Worm (Caenorhabditis elegans): ENCODE results near the gene Y71H2AM.29.

Y71H2AM.29 gene

ce11 chrIII:2785840-2786239, 46.7 kb upstream of the Y71H2AM.29 start, which contains the start of gene Y71H2AM.20 (continued):
- TF ChIP-seq him-1 (tag; optimal IDR thresholded peaks at IDR 0.05): no peak
- peak; percentile 98 for TF ChIP-seq athp-1 (tag; optimal IDR thresholded peaks at IDR 0.05)
- peak; percentile 79 for TF ChIP-seq C17E4.6 (GFP tag; IDR thresholded peaks at IDR 0.05)
- no peak for TF ChIP-seq nfya-2 (GFP tag; IDR thresholded peaks at IDR 0.05)
- TF ChIP-seq Y53G8AR.9 (GFP tag; conservative IDR thresholded peaks at IDR 0.05): peak; percentile 93
- peak; percentile 91 for TF ChIP-seq pbrm-1 (GFP tag; IDR thresholded peaks at IDR 0.05)
- TF ChIP-seq hlh-12 (tag; optimal IDR thresholded peaks at IDR 0.05): no peak
- TF ChIP-seq lag-1 (GFP tag; IDR thresholded peaks at IDR 0.05): no peak
- 0 out of 2 replicates have a peak, but pooled peaks have one; percentile 24 for TF ChIP-seq C06A6.2 (GFP tag; conservative IDR thresholded peaks at IDR 0.05)
- peak; percentile 79 for TF ChIP-seq madf-8 (GFP tag; conservative IDR thresholded peaks at IDR 0.05)
- TF ChIP-seq ceh-100 (GFP tag; IDR thresholded peaks at IDR 0.05): peak; percentile 70
- TF ChIP-seq tbp1 (GFP tag; optimal IDR thresholded peaks at IDR 0.05): peak; percentile 77
- no peak for TF ChIP-seq hrde-1 (tag; optimal IDR thresholded peaks at IDR 0.05; ENCODE audit: borderline replicate concordance)
- TF ChIP-seq ceh-79 (tag; optimal IDR thresholded peaks at IDR 0.05): no peak
- peak; percentile 94 for TF ChIP-seq Y95B8A.8 (GFP tag; IDR thresholded peaks at IDR 0.05)
- TF ChIP-seq bed-2 (GFP tag; IDR thresholded peaks at IDR 0.05): no peak
- TF ChIP-seq atf-7 (tag; optimal IDR thresholded peaks at IDR 0.05): peak; percentile 56
- peak; percentile 76; the same call in 1 of the 2 replicates for TF ChIP-seq hsf-1 (GFP tag; IDR thresholded peaks at IDR 0.05)
- no peak for TF ChIP-seq F57A8.1 (GFP tag; optimal IDR thresholded peaks at IDR 0.05)
- no peak for TF ChIP-seq dpff-1 (tag; optimal IDR thresholded peaks at IDR 0.05)
- peak; percentile 87 for TF ChIP-seq madf-10 (tag; optimal IDR thresholded peaks at IDR 0.05)
- no peak for TF ChIP-seq ztf-22 (GFP tag; optimal IDR thresholded peaks at IDR 0.05)
- peak; percentile 74; the same call in 1 of the 2 replicates for TF ChIP-seq Y79H2A.3 (GFP tag; conservative IDR thresholded peaks at IDR 0.05)
- no peak for TF ChIP-seq ets-4 (GFP tag; optimal IDR thresholded peaks at IDR 0.05)
- peak; percentile 89 for TF ChIP-seq ceh-91 (GFP tag; IDR thresholded peaks at IDR 0.05)
- TF ChIP-seq F23B12.7 (tag; optimal IDR thresholded peaks at IDR 0.05; ENCODE audit: insufficient read depth): peak; percentile 98
- TF ChIP-seq tbx-9 (tag; optimal IDR thresholded peaks at IDR 0.05; ENCODE audit: borderline replicate concordance): no peak
- TF ChIP-seq madf-6 (GFP tag; IDR thresholded peaks at IDR 0.05): peak; percentile 90
- no peak for TF ChIP-seq sea-2 (GFP tag; IDR thresholded peaks at IDR 0.05)
- TF ChIP-seq zim-3 (tag; optimal IDR thresholded peaks at IDR 0.05): no peak
- TF ChIP-seq mcd-1 (GFP tag; IDR thresholded peaks at IDR 0.05): peak; percentile 98
- peak; percentile 39 for TF ChIP-seq F22D6.2 (tag; optimal IDR thresholded peaks at IDR 0.05)
- no peak for TF ChIP-seq cebp-2 (GFP tag; IDR thresholded peaks at IDR 0.05)
- TF ChIP-seq snpc-1.1 (tag; optimal IDR thresholded peaks at IDR 0.05; ENCODE audit: insufficient read depth): peak; percentile 71
- peak; percentile 61 for TF ChIP-seq somi-1 (GFP tag; optimal IDR thresholded peaks at IDR 0.05)
- TF ChIP-seq rec-8 (tag; optimal IDR thresholded peaks at IDR 0.05): peak in 1 of 2 experiments; percentile 13
- TF ChIP-seq xnd-1 (tag; optimal IDR thresholded peaks at IDR 0.05): peak; percentile 49
- peak; percentile 62 for TF ChIP-seq unc-62 (GFP tag; optimal IDR thresholded peaks at IDR 0.05)
- peak; percentile 92 for TF ChIP-seq lin-40 (tag; optimal IDR thresholded peaks at IDR 0.05)
- TF ChIP-seq nhr-80 (tag; optimal IDR thresholded peaks at IDR 0.05): peak; percentile 86
- no peak for TF ChIP-seq B0035.1 (tag; optimal IDR thresholded peaks at IDR 0.05)
- peak; percentile 51 for TF ChIP-seq snpc-4 (GFP tag; optimal IDR thresholded peaks at IDR 0.05)
- TF ChIP-seq snpc-4 (tag; optimal IDR thresholded peaks at IDR 0.05): peak; percentile 70 to 90 (median 83)
- peak; percentile 1 for TF ChIP-seq B0261.1 (tag; optimal IDR thresholded peaks at IDR 0.05)
